Worm (Caenorhabditis elegans) whole organism, midembryonic: Measurements from ENCODE around the gene cest-17.

Experiments used
- T22C8.4 ChIP-seq: fragments of 200-800 bp; sonication (Bioruptor generic); IDR thresholded peaks from 2 replicates; pipeline ENCODE4 v1.3.6; 2022; ENCODE audit warnings: missing genetic modification characterization, missing compliant biosample characterization
- tab-1 ChIP-seq: fragments of 200-800 bp; sonication (Bioruptor generic); IDR thresholded peaks from 2 replicates; pipeline ENCODE4 v1.3.6; 2022; ENCODE audit warnings: missing genetic modification characterization, missing compliant biosample characterization
- ztf-29 ChIP-seq: fragments of 200-800 bp; sonication (Bioruptor generic); IDR thresholded peaks from 2 replicates; pipeline ENCODE4 v1.3.6; 2022; ENCODE audit warnings: missing genetic modification reagents, missing genetic modification characterization, missing compliant biosample characterization

ce11 chrV:8159629-8160028 lies 43.5 kb upstream of the cest-17 start, which contains the start of gene F20D6.6:
- TF ChIP-seq ztf-29 (GFP tag; lab: Robert Waterston, UW) (no peak), T22C8.4 (GFP tag; lab: Robert Waterston, UW) (no peak), tab-1 (GFP tag; lab: Robert Waterston, UW) (no peak)
